Worm (Caenorhabditis elegans) whole organism, L4 larva: ENCODE data around the gene smcl-1.

ENCODE experiments used
- F49E8.2 ChIP-seq: sonication (generic microtip); optimal IDR thresholded peaks from 2 replicates; lab custom pipeline; 2016; ENCODE audit warnings: missing compliant biosample characterization, mild to moderate bottlenecking, missing genetic modification characterization, borderline replicate concordance
- attf-4 ChIP-seq: sonication (generic microtip); optimal IDR thresholded peaks from 3 replicates; lab custom pipeline; 2017; ENCODE audit warnings: missing biosample characterization, missing genetic modification characterization
- mep-1 ChIP-seq: fragments of 150-350 bp; sonication (generic microtip); optimal IDR thresholded peaks from 3 replicates; lab custom pipeline; 2014; ENCODE audit warnings: missing biosample characterization, missing genetic modification characterization
- unc-39 ChIP-seq: sonication (generic microtip); optimal IDR thresholded peaks from 2 replicates; lab custom pipeline; 2017; ENCODE audit warnings: missing biosample characterization, missing genetic modification characterization
- unc-62 ChIP-seq, 3 experiments: fragments of 150-350 bp in 1 of 3; sonication (generic microtip); optimal IDR thresholded peaks in 2 of 3; peaks in 1 of 3; 1 replicate in 1 of 3; 2 replicates in 2 of 3; lab custom pipeline; 2014 to 2017; ENCODE audit warnings: missing biosample characterization in 3 of 3, missing genetic modification characterization in 3 of 3, missing genetic modification reagents in 3 of 3, missing genotype in 1 of 3
- ztf-11 ChIP-seq: fragments of 150-350 bp; optimal IDR thresholded peaks from 2 replicates; lab custom pipeline; 2014; ENCODE audit warnings: missing biosample characterization, missing genetic modification characterization

DNA sequence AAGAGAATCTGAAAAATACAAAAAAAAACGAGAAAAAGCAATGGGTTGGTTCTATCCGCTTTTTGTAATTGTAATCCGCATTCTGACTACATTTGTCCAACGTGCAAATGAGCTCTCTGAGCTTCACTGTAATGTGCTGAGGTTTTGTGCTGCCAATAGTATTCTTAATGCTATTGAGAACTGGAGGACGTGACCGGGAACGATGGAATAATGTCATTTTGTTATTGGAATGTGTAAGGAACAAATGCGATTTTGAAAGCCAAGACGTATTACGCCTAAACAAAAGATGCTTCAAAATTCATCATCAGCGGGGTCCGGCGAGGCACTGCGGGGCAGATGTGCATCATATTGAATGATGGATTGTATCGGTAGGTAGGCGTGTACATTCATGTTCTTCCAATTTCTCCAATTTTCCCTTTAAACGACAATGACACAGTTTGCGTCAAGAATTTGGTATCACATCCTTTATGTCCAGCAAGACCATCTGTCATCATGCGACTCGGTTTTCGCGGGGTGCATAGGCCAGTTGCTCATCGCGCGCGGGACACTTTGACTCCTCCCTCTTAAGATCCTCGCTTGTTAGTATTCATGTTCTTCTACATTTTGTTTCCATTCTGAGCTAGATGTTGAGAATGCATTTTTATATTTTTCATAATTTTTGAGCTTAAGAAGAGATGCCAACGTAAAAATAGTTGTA, 20.1 kb upstream of the smcl-1 start:
- TF ChIP-seq unc-62 (GFP tag; optimal IDR thresholded peaks at IDR 0.05 in 1 of 2; lab: Kevin White, UChicago) (peak in 1 of 2 experiments; percentile 51), unc-62 (tag; optimal IDR thresholded peaks at IDR 0.05; lab: Kevin White, UChicago) (no peak), F49E8.2 (tag; lab: Kevin White, UChicago) (no peak), ztf-11 (tag; lab: Kevin White, UChicago) (no peak), unc-39 (tag; lab: Kevin White, UChicago) (no peak), mep-1 (tag; lab: Kevin White, UChicago) (no peak), attf-4 (tag; lab: Kevin White, UChicago) (no peak)
